Fruit fly (Drosophila melanogaster) whole organism, wandering third instar larva: ENCODE results near the gene CG14115.

Experiments used
- Abd-B ChIP-seq: fragments of >200 bp; optimal IDR thresholded peaks from 2 replicates; lab custom pipeline; 2017; ENCODE audit warnings: missing biosample characterization, missing genetic modification characterization
- Dfd ChIP-seq: fragments of >200 bp; optimal IDR thresholded peaks from 2 replicates; lab custom pipeline; 2017; ENCODE audit warnings: missing biosample characterization, missing genetic modification characterization
- Vsx2 ChIP-seq: fragments of 200-300, 225-300 bp; sonication (Bioruptor generic); optimal IDR thresholded peaks from 2 replicates; lab custom pipeline; 2018; ENCODE audit warnings: missing biosample characterization, missing genetic modification characterization; ENCODE audit not compliant: partially characterized antibody
- lola ChIP-seq: fragments of >200 bp; optimal IDR thresholded peaks from 2 replicates; lab custom pipeline; 2017; ENCODE audit warnings: missing biosample characterization, missing genetic modification characterization
- pan ChIP-seq: fragments of >200 bp; optimal IDR thresholded peaks from 2 replicates; lab custom pipeline; 2017
- psq ChIP-seq: fragments of 200-800 bp; sonication (Bioruptor generic); optimal IDR thresholded peaks from 3 replicates; lab custom pipeline; 2017; ENCODE audit warnings: missing biosample characterization, mild to moderate bottlenecking, missing genetic modification characterization, moderate library complexity
- sage ChIP-seq: fragments of 200-800 bp; sonication (Bioruptor generic); optimal IDR thresholded peaks from 2 replicates; lab custom pipeline; 2016; ENCODE audit warnings: missing biosample characterization, mild to moderate bottlenecking, missing genetic modification characterization
- sv ChIP-seq: fragments of 200-800 bp; sonication (Bioruptor generic); optimal IDR thresholded peaks from 3 replicates; lab custom pipeline; 2016; ENCODE audit warnings: missing biosample characterization, missing genetic modification characterization

DNA sequence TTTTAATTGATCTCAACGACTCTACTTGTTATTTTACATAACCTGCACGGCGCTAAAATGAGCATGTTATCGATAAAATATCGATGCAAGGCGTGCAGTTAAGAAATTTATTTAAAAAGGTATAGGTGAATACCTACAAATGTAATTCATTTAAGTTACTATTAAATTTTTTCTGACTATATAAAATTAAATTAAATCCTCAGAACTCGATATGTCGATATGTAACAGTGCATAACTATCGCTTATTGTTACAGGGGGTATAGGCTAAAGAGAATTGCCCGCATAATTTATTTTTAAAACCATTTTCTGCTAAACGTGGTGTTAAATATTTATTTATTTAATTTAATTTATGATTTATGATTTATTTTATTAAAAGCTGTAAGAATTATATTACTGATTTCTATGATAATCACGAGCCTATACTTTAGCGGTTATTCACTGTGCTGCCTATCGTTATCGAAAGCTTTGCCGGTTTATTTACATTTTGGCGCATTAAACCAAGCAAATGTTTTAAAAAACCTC lies 43.4 kb downstream of the CG14115 start, which contains the start of the genes mRpL20 and Icmt:
- TF ChIP-seq lola (GFP tag; lab: Kevin White, UChicago) = no peak
- peak; percentile 76 for TF ChIP-seq sage
- TF ChIP-seq psq = peak; percentile 93
- no peak for TF ChIP-seq Abd-B (GFP tag; lab: Kevin White, UChicago)
- peak; percentile 79 for TF ChIP-seq Dfd (GFP tag; lab: Kevin White, UChicago)
- TF ChIP-seq Vsx2 (GFP tag; lab: Kevin White, UChicago) = no peak
- peak; percentile 76 for TF ChIP-seq sv (GFP tag; lab: Kevin White, UChicago)
- TF ChIP-seq pan (lab: Kevin White, UChicago) = no peak
